Fruit fly (Drosophila melanogaster) Kc167 (cell line): ENCODE measurements around the gene ergic53.

Source experiments
- Sin3A ChIP-seq: fragments of >200 bp; optimal IDR thresholded peaks from 2 replicates; lab custom pipeline; 2018; ENCODE audit warnings: missing external identifiers
- h ChIP-seq: fragments of >200 bp; optimal IDR thresholded peaks from 3 replicates; lab custom pipeline; 2018; ENCODE audit warnings: missing external identifiers
- insv ChIP-seq: fragments of >200 bp; optimal IDR thresholded peaks from 3 replicates; lab custom pipeline; 2018; ENCODE audit warnings: missing external identifiers
- ttk ChIP-seq: sonication (Bioruptor generic); optimal IDR thresholded peaks from 2 replicates; lab custom pipeline; 2017; ENCODE audit warnings: missing external identifiers

dm6 chr3L:8506975-8507441 is 27.8 kb upstream of the ergic53 start, which contains the start of gene CG43163:
- TF ChIP-seq insv (no peak), ttk (lab: Kevin White, UChicago) (no peak), Sin3A (lab: Kevin White, UChicago) (no peak), h (no peak)
